Fruit fly (Drosophila melanogaster): ENCODE results near the gene Arglu1.

The Arglu1 gene

DNA sequence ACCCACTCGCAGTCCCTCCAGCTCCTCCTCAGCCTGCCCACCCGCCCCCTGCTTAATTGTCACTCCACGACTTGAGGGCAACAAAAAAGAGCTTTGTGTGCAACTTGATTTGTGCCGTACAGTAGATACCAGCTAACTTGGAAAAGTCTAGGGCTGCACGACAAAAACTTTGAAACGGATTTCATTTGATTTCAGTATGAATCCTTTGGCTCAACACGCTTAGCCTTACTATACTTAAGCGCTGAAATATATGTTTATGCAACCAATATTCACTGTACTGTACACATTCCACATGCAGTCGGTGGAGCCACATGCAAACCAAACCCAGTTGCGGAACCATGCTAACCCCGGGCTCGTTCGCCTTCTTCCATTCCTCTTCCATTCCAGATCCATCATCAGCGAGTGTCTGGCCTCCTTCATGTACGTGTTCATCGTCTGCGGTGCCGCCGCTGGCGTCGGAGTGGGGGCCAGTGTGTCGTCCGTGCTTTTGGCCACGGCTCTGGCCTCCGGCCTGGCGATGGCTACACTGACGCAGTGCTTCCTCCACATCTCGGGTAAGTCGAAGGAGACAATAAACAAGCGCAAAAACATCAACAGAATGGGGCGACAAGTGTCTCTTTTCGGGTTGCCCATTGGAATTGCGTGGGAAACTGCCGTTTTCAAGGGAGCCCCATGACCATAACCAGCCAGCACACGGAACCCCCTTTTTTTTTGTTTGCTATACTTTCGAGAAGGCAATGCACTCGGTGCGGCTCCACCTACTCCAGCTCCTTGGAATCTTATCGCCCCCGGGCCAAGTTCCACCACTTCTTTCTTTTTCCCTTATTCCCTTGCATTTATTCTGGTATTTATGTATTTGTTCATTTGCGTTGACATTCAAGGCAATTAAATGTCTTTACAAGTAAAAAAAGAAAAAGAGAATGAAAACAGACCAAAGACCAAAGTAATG lies 48.7 kb upstream of the Arglu1 start (continued):
- TF ChIP-seq CG9139 (GFP tag; optimal IDR thresholded peaks at IDR 0.05) (peak; percentile 90), acj6 (GFP tag; optimal IDR thresholded peaks at IDR 0.05) (peak; percentile 93), salr (GFP tag; optimal IDR thresholded peaks at IDR 0.05) (peak; percentile 66 to 90), Sox102F (GFP tag; optimal IDR thresholded peaks at IDR 0.05) (peak; percentile 94), CG8319 (GFP tag; optimal IDR thresholded peaks at IDR 0.05) (peak; percentile 85), CG6163 (GFP tag; IDR thresholded peaks at IDR 0.05) (peak; percentile 97), CG11762 (GFP tag; optimal IDR thresholded peaks at IDR 0.05; ENCODE audit: insufficient read depth) (peak; percentile 80), fd59A (GFP tag; optimal IDR thresholded peaks at IDR 0.05) (peak; percentile 91), Lpt (GFP tag; optimal IDR thresholded peaks at IDR 0.05) (peak; percentile 83), CG3032 (tag; optimal IDR thresholded peaks at IDR 0.05) (peak; percentile 93), CG6854 (GFP tag; optimal IDR thresholded peaks at IDR 0.05) (peak; percentile 88), CG4318 (GFP tag; optimal IDR thresholded peaks at IDR 0.05) (peak; percentile 78), vri (GFP tag; optimal IDR thresholded peaks at IDR 0.05) (peak; percentile 75), CG6792 (GFP tag; optimal IDR thresholded peaks at IDR 0.05) (peak; percentile 90)

DNA sequence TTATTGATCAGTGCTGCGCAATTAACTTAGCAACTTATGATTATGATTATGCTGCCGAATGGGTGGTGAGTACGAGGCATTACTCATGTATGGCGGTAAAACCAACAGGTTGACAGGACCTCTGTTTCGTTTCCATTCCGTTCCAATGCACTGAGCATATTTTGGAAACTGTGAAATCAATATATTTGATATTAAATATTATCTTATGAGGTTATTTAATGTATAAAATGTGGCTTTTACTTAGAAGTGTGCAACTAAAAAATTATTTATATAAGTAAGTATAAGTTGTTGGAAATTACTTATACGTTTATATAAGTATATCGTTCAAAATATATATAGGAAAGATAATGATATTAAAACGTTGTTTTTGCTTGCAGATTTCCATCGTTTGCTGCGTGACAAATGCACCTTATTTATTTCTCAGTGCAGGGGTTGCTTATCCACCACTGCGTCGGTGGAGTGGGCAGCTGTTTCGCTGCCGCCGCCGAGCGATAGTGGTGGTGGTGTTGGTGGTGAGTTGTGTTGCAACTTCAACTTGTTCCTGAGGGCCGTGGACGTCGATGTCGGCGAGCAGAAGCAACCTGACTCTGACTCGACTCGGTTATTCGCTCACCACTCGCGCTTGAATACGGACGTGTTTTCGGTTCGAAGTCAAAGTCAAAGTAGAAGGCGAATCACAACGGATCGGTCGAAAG lies 46.3 kb upstream of the Arglu1 start, which contains the start of gene bib:
TSS of gene bib (plus strand) at position 568 of the 695 bp plus-strand sequence.
- TF ChIP-seq Ets96B (tag; optimal IDR thresholded peaks at IDR 0.05) (peak; percentile 93), Smox (GFP tag; optimal IDR thresholded peaks at IDR 0.05) (peak; percentile 80), CG10631 (GFP tag; optimal IDR thresholded peaks at IDR 0.05) (peak; percentile 93), CG10669 (GFP tag; optimal IDR thresholded peaks at IDR 0.05) (peak; percentile 90), CG11762 (GFP tag; optimal IDR thresholded peaks at IDR 0.05; ENCODE audit: insufficient read depth) (peak; percentile 87), esn (GFP tag; optimal IDR thresholded peaks at IDR 0.05) (peak; percentile 90), CG8632 (GFP tag; optimal IDR thresholded peaks at IDR 0.05) (peak; percentile 90), CG8119 (GFP tag; IDR thresholded peaks at IDR 0.05) (peak; percentile 89), spab (GFP tag; optimal IDR thresholded peaks at IDR 0.05) (peak; percentile 89), Eip78C (GFP tag) (peak; percentile 96), CG15336 (GFP tag; IDR thresholded peaks at IDR 0.05) (peak; percentile 80), Gug (GFP tag; IDR thresholded peaks at IDR 0.05) (peak; percentile 41; the same call in 1 of the 2 replicates), Sox14 (GFP tag; optimal IDR thresholded peaks at IDR 0.05) (peak; percentile 75), Hr4 (GFP tag; optimal IDR thresholded peaks at IDR 0.05) (peak; percentile 70), CG7368 (GFP tag; optimal IDR thresholded peaks at IDR 0.05) (peak; percentile 73), dsx (GFP tag; optimal IDR thresholded peaks at IDR 0.05; ENCODE audit: poor library complexity, severe bottlenecking) (peak; percentile 91), pdm3 (GFP tag; optimal IDR thresholded peaks at IDR 0.05) (peak; percentile 82), CG11294 (GFP tag; IDR thresholded peaks at IDR 0.05) (peak; percentile 54; the same call in 1 of the 2 replicates), dac (GFP tag; optimal IDR thresholded peaks at IDR 0.05) (peak; percentile 38), CG1621 (tag; optimal IDR thresholded peaks at IDR 0.05) (peak; percentile 76), CG8319 (GFP tag; optimal IDR thresholded peaks at IDR 0.05) (peak; percentile 75), OdsH (GFP tag; optimal IDR thresholded peaks at IDR 0.05) (peak; percentile 91), CG16779 (tag; optimal IDR thresholded peaks at IDR 0.05) (peak; percentile 82), achi (GFP tag; optimal IDR thresholded peaks at IDR 0.05) (peak; percentile 91), CG11902 (GFP tag; optimal IDR thresholded peaks at IDR 0.05) (peak; percentile 64), salr (GFP tag; optimal IDR thresholded peaks at IDR 0.05) (peak; percentile 76 to 93), acj6 (GFP tag; optimal IDR thresholded peaks at IDR 0.05) (peak; percentile 90), CG4318 (GFP tag; optimal IDR thresholded peaks at IDR 0.05) (peak; percentile 84), CG34406 (GFP tag; optimal IDR thresholded peaks at IDR 0.05) (peak; percentile 92), CG6276 (GFP tag; optimal IDR thresholded peaks at IDR 0.05) (peak; percentile 76), CG3919 (GFP tag; optimal IDR thresholded peaks at IDR 0.05) (peak; percentile 93), Eip93F (GFP tag; optimal IDR thresholded peaks at IDR 0.05) (peak; percentile 60), Eip75B (GFP tag; optimal IDR thresholded peaks at IDR 0.05) (peak; percentile 81), Met (GFP tag; optimal IDR thresholded peaks at IDR 0.05) (peak; percentile 85), fd85E (GFP tag; optimal IDR thresholded peaks at IDR 0.05) (peak; percentile 65), ss (GFP tag; optimal IDR thresholded peaks at IDR 0.05) (peak; percentile 88 to 91), Lpt (GFP tag; optimal IDR thresholded peaks at IDR 0.05) (peak; percentile 85)
